Worm (Caenorhabditis elegans) whole organism, late embryonic: ENCODE data around the gene F49H12.4.

ENCODE experiments used
- Y22D7AL.16 ChIP-seq: sonication (generic microtip); optimal IDR thresholded peaks from 2 replicates; lab custom pipeline; 2016; ENCODE audit warnings: missing genetic modification characterization, missing compliant biosample characterization
- ceh-9 ChIP-seq: sonication (generic microtip); optimal IDR thresholded peaks from 2 replicates; lab custom pipeline; 2016; ENCODE audit warnings: mild to moderate bottlenecking, missing genetic modification characterization, inconsistent platforms, missing compliant biosample characterization
- dve-1 ChIP-seq: sonication (generic microtip); optimal IDR thresholded peaks from 2 replicates; lab custom pipeline; 2017; ENCODE audit warnings: antibody characterized with exemption, mild to moderate bottlenecking, missing genetic modification characterization, missing compliant biosample characterization
- elt-2 ChIP-seq: sonication (generic microtip); optimal IDR thresholded peaks from 2 replicates; lab custom pipeline; 2016; ENCODE audit warnings: missing genetic modification reagents, missing genetic modification characterization, missing compliant biosample characterization
- ets-4 ChIP-seq: sonication (generic microtip); optimal IDR thresholded peaks from 2 replicates; lab custom pipeline; 2016; ENCODE audit warnings: missing genetic modification characterization, missing compliant biosample characterization
- nhr-11 ChIP-seq: fragments of 150-350 bp; optimal IDR thresholded peaks from 2 replicates; lab custom pipeline; 2014; ENCODE audit warnings: missing biosample characterization, missing genetic modification characterization
- pha-4 ChIP-seq: fragments of 150-350 bp; optimal IDR thresholded peaks from 2 replicates; lab custom pipeline; 2018; ENCODE audit warnings: missing biosample characterization, missing genetic modification reagents, missing genetic modification characterization
- sdc-2 ChIP-seq: sonication (generic microtip); optimal IDR thresholded peaks from 2 replicates; lab custom pipeline; 2016; ENCODE audit warnings: missing genotype, missing genetic modification characterization, missing compliant biosample characterization
- unc-55 ChIP-seq: sonication (generic microtip); optimal IDR thresholded peaks from 2 replicates; lab custom pipeline; 2017; ENCODE audit warnings: missing biosample characterization, missing genetic modification reagents, missing genetic modification characterization

DNA sequence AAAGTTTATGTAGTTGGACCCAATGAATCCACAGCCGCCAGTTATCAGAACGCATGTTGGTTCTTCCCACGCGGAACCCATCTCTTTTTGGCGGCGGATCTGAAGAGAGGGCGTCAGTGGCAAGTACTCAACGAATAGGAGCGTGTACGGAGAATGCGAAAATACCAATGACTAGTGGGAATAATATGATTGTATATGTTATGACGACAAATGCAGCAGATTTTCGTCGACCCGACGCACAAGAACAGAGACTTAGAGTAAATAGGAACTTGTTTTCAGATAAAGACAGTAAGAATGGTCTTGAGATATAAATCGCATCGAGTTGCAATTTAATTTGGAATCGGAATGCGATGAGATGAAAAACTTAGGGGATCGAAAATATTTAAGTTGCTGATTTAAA lies 33.4 kb downstream of the F49H12.4 start, which contains the start of gene bus-5:
- no peak for TF ChIP-seq elt-2 (tag; lab: Kevin White, UChicago)
- TF ChIP-seq dve-1 (tag; lab: Kevin White, UChicago): no peak
- no peak for TF ChIP-seq Y22D7AL.16 (tag; lab: Kevin White, UChicago)
- no peak for TF ChIP-seq nhr-11 (tag; lab: Kevin White, UChicago)
- no peak for TF ChIP-seq sdc-2 (tag; lab: Kevin White, UChicago)
- TF ChIP-seq ceh-9 (tag; lab: Kevin White, UChicago): no peak
- no peak for TF ChIP-seq pha-4
- TF ChIP-seq ets-4 (tag; lab: Kevin White, UChicago): no peak
- TF ChIP-seq unc-55: no peak
